Worm (Caenorhabditis elegans) whole organism, late embryonic: Measurements from ENCODE around the gene ZK856.4.

ENCODE experiments used
- C38D4.7 ChIP-seq: fragments of 200-800 bp; sonication (Bioruptor generic); optimal IDR thresholded peaks from 2 replicates; lab custom pipeline; 2018; ENCODE audit warnings: mild to moderate bottlenecking, missing genetic modification characterization, moderate library complexity, missing compliant biosample characterization
- K02D7.2 ChIP-seq: sonication (generic microtip); optimal IDR thresholded peaks from 2 replicates; lab custom pipeline; 2017; ENCODE audit warnings: mild to moderate bottlenecking, missing genetic modification characterization, missing compliant biosample characterization
- ama-1 ChIP-seq: fragments of 150-350 bp; optimal IDR thresholded peaks from 2 replicates; lab custom pipeline; 2014
- elt-2 ChIP-seq: sonication (generic microtip); optimal IDR thresholded peaks from 2 replicates; lab custom pipeline; 2016; ENCODE audit warnings: missing genetic modification reagents, missing genetic modification characterization, missing compliant biosample characterization
- fkh-10 ChIP-seq: fragments of 150-350 bp; optimal IDR thresholded peaks from 2 replicates; lab custom pipeline; 2014; ENCODE audit warnings: missing biosample characterization, missing genetic modification reagents, missing genetic modification characterization
- hlh-8 ChIP-seq: sonication (generic microtip); optimal IDR thresholded peaks from 2 replicates; lab custom pipeline; 2016; ENCODE audit warnings: missing genotype, missing genetic modification characterization, missing compliant biosample characterization
- pha-4 ChIP-seq: fragments of 150-350 bp; optimal IDR thresholded peaks from 2 replicates; lab custom pipeline; 2018; ENCODE audit warnings: missing biosample characterization, missing genetic modification reagents, missing genetic modification characterization
- pqm-1 ChIP-seq: sonication (generic microtip); optimal IDR thresholded peaks from 2 replicates; lab custom pipeline; 2016; ENCODE audit warnings: missing genetic modification characterization, missing compliant biosample characterization
- rnt-1 ChIP-seq: sonication (generic microtip); optimal IDR thresholded peaks from 2 replicates; lab custom pipeline; 2016; ENCODE audit warnings: missing genetic modification characterization, missing compliant biosample characterization
- sox-4 ChIP-seq: sonication (generic microtip); optimal IDR thresholded peaks from 2 replicates; lab custom pipeline; 2017; ENCODE audit warnings: mild to moderate bottlenecking, missing genetic modification characterization, inconsistent platforms, missing compliant biosample characterization
- tbx-2 ChIP-seq: sonication (generic microtip); optimal IDR thresholded peaks from 2 replicates; lab custom pipeline; 2016; ENCODE audit warnings: missing genetic modification characterization, missing compliant biosample characterization
- unc-86 ChIP-seq: sonication (generic microtip); optimal IDR thresholded peaks from 2 replicates; lab custom pipeline; 2016; ENCODE audit warnings: missing genetic modification characterization, missing compliant biosample characterization

DNA sequence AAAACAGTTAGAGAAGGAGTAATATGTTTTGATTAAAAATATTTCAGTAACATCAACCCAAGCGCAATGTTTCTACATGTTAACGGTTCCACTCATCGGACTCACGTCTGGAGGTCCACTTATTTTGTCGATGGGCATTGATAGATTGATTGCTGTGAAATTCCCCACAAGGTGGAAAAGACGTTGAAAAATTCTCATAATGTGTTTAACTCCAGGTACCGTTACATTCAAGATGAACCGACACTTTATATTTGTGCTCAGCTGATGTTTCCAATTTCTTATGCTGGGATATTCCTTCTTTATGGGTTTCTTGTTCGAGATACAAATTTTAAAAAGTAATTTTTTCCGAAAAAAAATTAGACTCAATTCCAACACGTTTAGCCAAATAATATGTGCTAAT lies 30.0 kb upstream of the ZK856.4 start:
- TF ChIP-seq pqm-1 (tag; lab: Kevin White, UChicago), result no peak
- no peak for TF ChIP-seq K02D7.2
- no peak for TF ChIP-seq ama-1 (lab: Kevin White, UChicago)
- TF ChIP-seq sox-4 (tag; lab: Kevin White, UChicago), result no peak
- TF ChIP-seq hlh-8, result no peak
- no peak for TF ChIP-seq elt-2 (tag; lab: Kevin White, UChicago)
- TF ChIP-seq fkh-10 (GFP tag; lab: Kevin White, UChicago), result no peak
- no peak for TF ChIP-seq C38D4.7 (GFP tag; lab: Kevin White, UChicago)
- TF ChIP-seq rnt-1 (tag; lab: Kevin White, UChicago), result no peak
- TF ChIP-seq pha-4 (tag; lab: Kevin White, UChicago), result no peak
- no peak for TF ChIP-seq tbx-2
- no peak for TF ChIP-seq unc-86
